Worm (Caenorhabditis elegans): ENCODE measurements around the gene itr-1.

itr-1 gene

DNA sequence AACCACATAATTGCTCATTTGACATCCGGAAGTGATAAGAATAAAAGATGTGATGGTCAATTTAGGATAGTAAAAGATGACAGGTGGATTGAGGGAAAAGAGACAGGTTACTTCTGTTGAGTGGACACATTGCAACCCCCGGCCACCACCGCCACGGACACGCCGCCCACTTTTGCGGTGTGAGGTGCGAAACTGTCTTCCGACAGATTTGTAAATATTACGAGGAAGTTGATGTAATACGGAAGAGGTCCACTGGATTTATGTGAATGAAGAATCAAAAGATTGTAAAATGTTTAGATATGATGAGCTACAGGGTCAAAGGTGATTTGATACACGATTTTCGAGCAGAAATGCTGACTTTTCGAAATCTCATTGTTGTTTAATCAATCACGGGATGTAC, 2.1 kb upstream of the itr-1 start, which contains the start of gene C08G9.2:
Gene C08G9.2, minus strand, starts transcription at position 101 of the 400 bp plus-strand sequence.
- TF ChIP-seq unc-62 (GFP tag; optimal IDR thresholded peaks at IDR 0.05), result no peak

DNA sequence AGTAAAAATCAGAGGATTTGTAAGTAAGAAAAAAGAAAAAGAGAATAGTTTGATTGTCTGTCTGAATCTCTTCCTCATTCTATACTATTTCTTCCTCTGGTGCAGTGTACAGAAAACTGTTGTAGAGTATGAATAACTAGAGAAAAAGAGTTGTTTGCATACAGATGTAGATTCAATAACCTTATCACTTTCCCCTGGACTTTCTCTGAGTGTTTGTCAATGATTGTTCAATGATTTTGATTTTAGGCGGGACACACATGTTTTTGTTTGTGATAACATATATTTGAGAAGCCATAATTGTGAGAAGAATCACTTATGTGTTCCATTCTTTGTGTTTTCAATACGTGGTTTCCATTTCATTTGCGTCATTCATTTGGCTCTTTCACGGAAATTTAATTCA, 4.1 kb downstream of the itr-1 start:
- TF ChIP-seq unc-62 (GFP tag; optimal IDR thresholded peaks at IDR 0.05), result no peak

DNA sequence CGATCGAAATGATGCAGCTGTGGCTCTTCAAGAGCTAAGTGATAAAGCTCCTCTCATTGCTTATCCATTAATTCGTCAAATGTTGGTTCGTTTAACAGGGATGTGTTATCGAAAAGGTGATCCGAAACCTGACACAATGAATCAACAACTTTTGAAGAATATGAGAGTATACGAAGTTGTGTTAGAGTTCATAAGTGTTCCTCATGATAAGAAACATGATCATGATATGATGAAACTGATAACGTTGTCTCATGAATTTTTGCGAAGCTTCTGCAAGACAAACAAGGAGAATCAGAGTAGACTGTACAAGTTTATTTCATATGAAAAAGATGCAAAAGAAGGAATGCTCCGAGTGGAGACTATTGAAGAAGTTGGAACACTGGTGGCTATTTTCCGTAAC, 14.4 kb downstream of the itr-1 start:
- no peak for TF ChIP-seq unc-62 (GFP tag; optimal IDR thresholded peaks at IDR 0.05)

DNA sequence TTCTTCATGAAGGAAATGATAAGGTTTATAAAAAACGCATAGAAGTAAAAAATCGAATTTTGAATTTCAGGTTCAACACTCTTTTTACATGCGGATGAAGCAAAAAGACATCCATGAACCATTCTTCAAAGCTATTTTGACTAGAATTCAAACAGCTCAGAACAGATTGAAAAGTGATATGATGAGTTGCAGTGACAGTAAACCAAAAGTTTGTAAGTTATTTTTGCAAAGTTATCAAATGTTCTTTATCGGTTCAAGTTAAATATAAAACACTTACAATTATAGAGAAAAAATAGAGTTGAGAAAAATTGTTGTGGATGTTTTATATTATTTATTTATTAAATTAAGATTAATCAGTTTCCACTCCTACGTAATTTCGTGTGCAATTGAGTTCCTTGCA, 17.5 kb downstream of the itr-1 start:
- no peak for TF ChIP-seq unc-62 (GFP tag; optimal IDR thresholded peaks at IDR 0.05)

DNA sequence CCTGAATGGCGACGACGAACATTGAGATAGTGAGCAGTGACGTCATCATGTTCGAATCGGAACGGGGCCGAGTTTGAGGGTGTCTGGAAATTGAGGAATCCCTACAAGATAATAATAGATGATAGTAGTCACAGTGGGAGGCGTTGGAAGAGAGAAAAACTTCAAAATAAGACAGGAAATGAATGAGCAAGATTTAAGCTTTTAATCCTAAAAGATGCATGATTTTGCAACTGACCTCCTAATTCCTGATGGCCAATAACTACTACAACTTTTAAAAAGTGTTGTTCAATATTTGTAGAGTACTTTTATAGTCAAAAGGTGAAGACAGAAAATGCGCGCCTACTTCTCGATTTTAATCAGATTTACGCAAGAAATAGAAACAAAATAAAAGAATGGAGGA, 23.3 kb downstream of the itr-1 start, which contains the start of gene flp-13:
Gene flp-13, minus strand, starts transcription at position 101 of the 400 bp plus-strand sequence.
- no peak for TF ChIP-seq unc-62 (GFP tag; optimal IDR thresholded peaks at IDR 0.05)

ce11 chrIV:7706805-7707204, 31.8 kb downstream of the itr-1 start, which contains the start of gene F33D4.4:
TSS of gene F33D4.4 (minus strand) at chrIV:7706905.
- no peak for TF ChIP-seq unc-62 (GFP tag; optimal IDR thresholded peaks at IDR 0.05)

DNA sequence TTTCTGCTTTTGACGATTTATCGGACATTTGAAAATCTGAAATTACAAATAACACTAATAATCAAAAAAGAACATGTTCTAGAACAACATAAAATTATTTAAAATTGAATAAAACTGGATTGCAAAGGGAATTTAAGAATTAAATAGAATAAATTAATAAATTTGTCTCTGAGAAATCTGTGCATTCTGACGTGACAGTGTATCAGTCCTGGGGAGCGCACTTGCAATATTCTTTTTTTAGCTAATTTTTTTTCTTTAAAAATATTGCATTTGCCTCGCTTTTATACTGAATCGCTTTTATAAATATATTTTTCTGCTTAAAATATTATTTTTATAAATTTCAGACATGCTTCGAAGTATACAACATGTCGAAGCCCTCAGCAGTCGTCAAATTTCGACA, 34.7 kb downstream of the itr-1 start, which contains the start of the genes mrpl-1, emc-6 and mrps-24:
Gene mrpl-1, minus strand, starts transcription at position 1 of the 400 bp plus-strand sequence.
Gene emc-6, minus strand, starts transcription at position 36 of the 400 bp plus-strand sequence.
Gene mrps-24, plus strand, starts transcription at position 345 of the 400 bp plus-strand sequence.
- TF ChIP-seq unc-62 (GFP tag; optimal IDR thresholded peaks at IDR 0.05), result no peak

DNA sequence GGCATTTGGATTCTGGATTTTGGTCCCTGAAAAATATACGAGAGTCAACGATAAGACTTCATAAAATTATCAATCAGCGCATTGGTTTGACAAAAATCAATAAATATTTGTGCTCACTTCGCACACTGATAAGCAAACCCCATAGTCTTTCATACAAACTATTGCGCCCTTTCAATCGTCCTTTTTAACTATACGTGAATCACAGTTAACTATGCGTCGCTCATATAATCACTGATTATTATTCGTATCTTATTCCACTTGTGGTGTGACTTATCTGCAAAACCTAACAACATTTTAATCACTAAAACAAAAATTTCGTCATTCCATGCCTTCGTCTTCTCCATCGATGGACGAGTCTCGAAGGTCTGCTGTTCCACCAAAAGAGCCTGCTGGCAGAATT, 35.9 kb downstream of the itr-1 start, which contains the start of gene nhr-8:
Gene nhr-8, plus strand, starts transcription at position 160 of the 400 bp plus-strand sequence.
- TF ChIP-seq unc-62 (GFP tag; optimal IDR thresholded peaks at IDR 0.05), result no peak

- no peak for TF ChIP-seq unc-62 (GFP tag; optimal IDR thresholded peaks at IDR 0.05)
Observed at ce11 chrIV:7712252-7712651, 37.3 kb downstream of the itr-1 start.

- no peak for TF ChIP-seq unc-62 (GFP tag; optimal IDR thresholded peaks at IDR 0.05)
Observed at ce11 chrIV:7717916-7718315, 42.9 kb downstream of the itr-1 start, which contains the start of gene F33D4.6. TSS of gene F33D4.6 (minus strand) at chrIV:7718016.

DNA sequence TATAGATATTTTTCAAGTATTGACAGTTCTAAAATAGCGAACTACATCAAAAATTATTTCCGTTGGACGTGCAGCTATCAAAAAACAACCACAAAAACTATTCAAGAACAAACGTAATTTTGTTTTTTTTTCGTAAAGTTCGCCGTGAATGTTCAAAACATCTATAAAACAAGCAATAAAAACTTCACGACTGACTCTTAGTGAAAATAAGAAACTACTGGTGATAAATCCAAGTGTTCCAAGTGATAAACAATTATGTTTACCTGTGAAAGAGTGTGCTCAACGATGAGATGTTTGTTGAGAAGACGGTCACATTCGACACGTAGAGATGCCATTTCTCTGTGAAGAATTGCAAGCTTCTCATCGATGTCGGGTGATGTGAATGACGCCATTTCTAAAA, 47.8 kb downstream of the itr-1 start, which contains the start of gene C50F7.6:
Gene C50F7.6, minus strand, starts transcription at position 394 of the 400 bp plus-strand sequence.
- no peak for TF ChIP-seq unc-62 (GFP tag; optimal IDR thresholded peaks at IDR 0.05)

DNA sequence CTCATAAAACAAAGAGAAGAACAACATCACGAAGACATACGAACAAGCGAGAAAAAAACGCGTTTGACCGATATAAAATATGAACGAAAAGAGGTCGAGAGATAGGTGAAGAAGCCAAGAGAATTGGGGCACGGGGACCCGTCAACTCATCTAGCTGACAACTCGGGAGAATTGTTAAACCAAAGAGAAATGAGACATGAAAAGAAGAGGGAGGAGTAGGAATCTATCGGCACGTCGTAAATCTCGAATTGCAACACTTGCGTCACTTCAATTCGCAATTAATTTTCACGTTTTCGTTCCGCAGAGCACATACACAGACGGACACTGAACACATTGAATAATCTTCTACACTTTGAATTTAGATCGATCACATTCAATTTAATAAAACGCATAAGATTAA, 48.6 kb downstream of the itr-1 start:
- TF ChIP-seq unc-62 (GFP tag; optimal IDR thresholded peaks at IDR 0.05), result no peak

DNA sequence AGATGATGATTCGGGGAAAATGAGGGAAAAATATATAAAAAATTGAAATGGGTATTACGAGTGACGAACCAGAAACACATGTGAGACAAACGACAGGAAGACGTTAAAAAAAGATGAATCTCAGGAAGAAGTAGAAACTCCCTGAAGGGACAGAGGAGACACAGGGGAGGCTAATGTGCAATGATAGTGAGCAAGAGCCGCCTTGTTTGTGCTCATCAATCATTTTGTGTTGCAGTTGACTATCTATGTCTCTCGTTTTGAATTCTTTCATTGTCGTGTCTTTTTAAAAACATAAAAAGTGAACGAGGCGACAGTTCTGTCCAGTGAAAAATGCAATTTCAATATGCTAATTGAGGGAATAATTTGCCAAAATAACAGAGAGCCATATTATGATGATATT, 49.9 kb downstream of the itr-1 start:
- TF ChIP-seq unc-62 (GFP tag; optimal IDR thresholded peaks at IDR 0.05), result no peak

DNA sequence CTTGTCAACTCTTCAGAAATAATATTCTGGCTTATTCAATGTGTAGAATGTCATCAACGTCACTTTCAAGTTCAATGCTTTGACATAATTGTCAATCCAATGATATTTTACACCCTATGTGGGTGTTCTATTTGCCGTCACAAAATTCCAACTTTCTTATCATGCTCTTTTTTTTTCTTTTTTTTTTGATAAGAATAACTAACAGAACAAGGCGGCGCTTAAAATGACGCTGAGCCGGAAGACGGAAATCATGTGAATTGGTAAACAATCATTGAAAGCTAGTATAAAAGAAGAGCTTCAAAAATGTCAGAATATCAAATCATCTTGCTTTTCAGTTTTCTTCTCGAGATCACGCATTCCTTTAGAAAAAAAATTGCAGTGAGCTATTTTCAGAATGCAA, 51.4 kb downstream of the itr-1 start, which contains the start of gene C50F7.5:
Gene C50F7.5, plus strand, starts transcription at position 395 of the 400 bp plus-strand sequence.
- TF ChIP-seq unc-62 (GFP tag; optimal IDR thresholded peaks at IDR 0.05), result no peak

ce11 chrIV:7727258-7727657, 52.3 kb downstream of the itr-1 start:
- no peak for TF ChIP-seq unc-62 (GFP tag; optimal IDR thresholded peaks at IDR 0.05)

DNA sequence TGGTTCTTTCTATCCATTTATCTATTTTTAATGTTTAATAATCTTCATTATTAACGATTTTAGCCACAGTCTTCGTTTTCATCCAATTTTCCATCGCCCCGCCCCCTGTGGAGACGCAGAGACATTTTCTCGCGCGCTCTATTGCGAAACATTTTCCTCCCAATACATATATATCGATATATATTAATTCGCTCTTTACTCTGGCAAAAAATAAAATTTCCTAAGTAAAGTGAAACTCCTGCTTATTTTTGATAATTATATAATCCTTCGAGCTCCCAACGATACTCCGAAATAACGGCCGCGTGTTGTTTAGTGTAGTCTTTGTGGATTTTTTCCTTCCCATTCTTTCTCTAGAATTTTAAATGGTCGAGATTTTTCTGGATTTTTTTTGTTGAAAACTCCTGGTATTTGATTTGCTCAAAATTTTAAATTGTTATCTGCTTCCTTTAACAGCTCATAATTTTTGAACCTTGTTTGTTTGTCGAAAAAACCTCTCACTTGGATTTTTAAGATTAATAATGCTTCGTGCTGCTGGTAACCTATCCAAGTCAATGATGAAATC, 53.5 kb downstream of the itr-1 start, which contains the start of gene sucg-1:
Gene sucg-1, plus strand, starts transcription at position 512 of the 562 bp plus-strand sequence.
- TF ChIP-seq unc-62 (GFP tag; optimal IDR thresholded peaks at IDR 0.05), result no peak

- no peak for TF ChIP-seq unc-62 (GFP tag; optimal IDR thresholded peaks at IDR 0.05)
Observed at ce11 chrIV:7731960-7732359, 57.0 kb downstream of the itr-1 start, which contains the start of the genes C50F7.9 and C50F7.3. TSS of gene C50F7.9 (minus strand) at chrIV:7732060. TSS of gene C50F7.3 (plus strand) at chrIV:7732329.
